Fruit fly (Drosophila melanogaster) whole organism, prepupa: ENCODE data around the gene CG46309.

Source experiments
- Blimp-1 ChIP-seq: fragments of 200-800 bp; sonication (Bioruptor generic); optimal IDR thresholded peaks from 3 replicates; lab custom pipeline; 2017; ENCODE audit warnings: missing biosample characterization, missing genetic modification characterization, mild to moderate bottlenecking, moderate library complexity, missing genetic modification reagents
- CG10631 ChIP-seq: fragments of 200-800 bp; sonication (Bioruptor generic); optimal IDR thresholded peaks from 2 replicates; lab custom pipeline; 2016; ENCODE audit warnings: missing biosample characterization, missing genetic modification characterization
- CG10669 ChIP-seq: fragments of 200-800 bp; sonication (Bioruptor generic); optimal IDR thresholded peaks from 3 replicates; lab custom pipeline; 2018; ENCODE audit warnings: missing biosample characterization, mild to moderate bottlenecking, missing genetic modification characterization, moderate library complexity
- CG11294 ChIP-seq: fragments of 200-800 bp; sonication (Bioruptor generic); IDR thresholded peaks from 2 replicates; pipeline ENCODE4 v1.3.6; 2022; ENCODE audit warnings: missing biosample characterization, missing genetic modification characterization
- CG11762 ChIP-seq: fragments of 200-800 bp; sonication (Bioruptor generic); optimal IDR thresholded peaks from 3 replicates; lab custom pipeline; 2016; ENCODE audit warnings: missing biosample characterization, missing genetic modification characterization; ENCODE audit not compliant: insufficient read depth
- CG11902 ChIP-seq: fragments of 200-800 bp; sonication (Bioruptor generic); optimal IDR thresholded peaks from 3 replicates; lab custom pipeline; 2016; ENCODE audit warnings: missing biosample characterization, missing genetic modification characterization
- CG15336 ChIP-seq: fragments of 200-800 bp; sonication (Bioruptor generic); IDR thresholded peaks from 2 replicates; pipeline ENCODE4 v1.3.6; 2022; ENCODE audit warnings: missing biosample characterization, missing genetic modification characterization
- CG1621 ChIP-seq: fragments of 200-800 bp; sonication (Bioruptor generic); optimal IDR thresholded peaks from 3 replicates; lab custom pipeline; 2018; ENCODE audit warnings: missing biosample characterization, mild to moderate bottlenecking, missing genetic modification characterization
- CG16779 ChIP-seq: fragments of 200-800 bp; sonication (Bioruptor generic); optimal IDR thresholded peaks from 3 replicates; lab custom pipeline; 2017; ENCODE audit warnings: missing biosample characterization, mild to moderate bottlenecking, missing genetic modification characterization
- CG3032 ChIP-seq: fragments of 200-800 bp; optimal IDR thresholded peaks from 2 replicates; lab custom pipeline; 2019; ENCODE audit warnings: missing biosample characterization, mild to moderate bottlenecking, missing genetic modification characterization, moderate library complexity
- CG31627 ChIP-seq: fragments of 200-800 bp; sonication (Bioruptor generic); optimal IDR thresholded peaks from 3 replicates; lab custom pipeline; 2016; ENCODE audit warnings: missing biosample characterization, missing genetic modification characterization
- CG32006 ChIP-seq: fragments of 200-800 bp; sonication (Bioruptor generic); optimal IDR thresholded peaks from 3 replicates; lab custom pipeline; 2017; ENCODE audit warnings: missing biosample characterization, mild to moderate bottlenecking, missing genetic modification characterization
- CG3919 ChIP-seq: fragments of 200-800 bp; sonication (Bioruptor generic); optimal IDR thresholded peaks from 3 replicates; lab custom pipeline; 2016; ENCODE audit warnings: missing biosample characterization, missing genetic modification characterization
- CG4318 ChIP-seq: fragments of 200-800 bp; sonication (Bioruptor generic); optimal IDR thresholded peaks from 3 replicates; lab custom pipeline; 2017; ENCODE audit warnings: missing biosample characterization, mild to moderate bottlenecking, missing genetic modification characterization
- CG6163 ChIP-seq: fragments of 200-800 bp; sonication (Bioruptor generic); IDR thresholded peaks from 3 replicates; pipeline ENCODE4 v1.3.6; 2022; ENCODE audit warnings: missing biosample characterization, missing genetic modification characterization
- CG6276 ChIP-seq: fragments of 200-800 bp; sonication (Bioruptor generic); optimal IDR thresholded peaks from 2 replicates; lab custom pipeline; 2017; ENCODE audit warnings: missing biosample characterization, mild to moderate bottlenecking, missing genetic modification characterization
- CG6792 ChIP-seq: fragments of 200-800 bp; sonication (Bioruptor generic); optimal IDR thresholded peaks from 3 replicates; lab custom pipeline; 2016; ENCODE audit warnings: missing biosample characterization, missing genetic modification characterization
- CG6808 ChIP-seq: fragments of 200-800 bp; sonication (Bioruptor generic); optimal IDR thresholded peaks from 3 replicates; lab custom pipeline; 2017; ENCODE audit warnings: missing biosample characterization, missing genetic modification characterization, mild to moderate bottlenecking, moderate library complexity, missing genetic modification reagents
- CG6854 ChIP-seq: fragments of 200-800 bp; sonication (Bioruptor generic); optimal IDR thresholded peaks from 2 replicates; lab custom pipeline; 2017; ENCODE audit warnings: missing biosample characterization, mild to moderate bottlenecking, missing genetic modification characterization
- CG8319 ChIP-seq: fragments of 200-800 bp; sonication (Bioruptor generic); optimal IDR thresholded peaks from 3 replicates; lab custom pipeline; 2016; ENCODE audit warnings: missing biosample characterization, missing genetic modification characterization
- CG9139 ChIP-seq: fragments of 200-800 bp; sonication (Bioruptor generic); optimal IDR thresholded peaks from 3 replicates; lab custom pipeline; 2017; ENCODE audit warnings: missing biosample characterization, mild to moderate bottlenecking, missing genetic modification characterization
- Eip75B ChIP-seq: fragments of 200-800 bp; sonication (Bioruptor generic); optimal IDR thresholded peaks from 3 replicates; lab custom pipeline; 2016; ENCODE audit warnings: missing biosample characterization, missing genetic modification characterization
- Eip78C ChIP-seq: fragments of 200-800 bp; sonication (Bioruptor generic); peaks from one replicate; lab custom pipeline; 2016; ENCODE audit warnings: missing biosample characterization, missing genetic modification characterization
- Eip93F ChIP-seq: fragments of 200-800 bp; sonication (Bioruptor generic); optimal IDR thresholded peaks from 2 replicates; lab custom pipeline; 2016; ENCODE audit warnings: missing biosample characterization, mild to moderate bottlenecking, missing genetic modification characterization
- Ets96B ChIP-seq: fragments of 200-800 bp; optimal IDR thresholded peaks from 2 replicates; lab custom pipeline; 2019; ENCODE audit warnings: missing biosample characterization, mild to moderate bottlenecking, missing genetic modification characterization, moderate library complexity
- Gug ChIP-seq: fragments of 200-800 bp; sonication (Bioruptor generic); IDR thresholded peaks from 2 replicates; pipeline ENCODE4 v1.3.6; 2022; ENCODE audit warnings: missing biosample characterization, missing genetic modification characterization
- Hr39 ChIP-seq: fragments of 200-800 bp; sonication (Bioruptor generic); optimal IDR thresholded peaks from 2 replicates; lab custom pipeline; 2016; ENCODE audit warnings: missing biosample characterization, missing genetic modification characterization
- Lpt ChIP-seq: fragments of 200-800 bp; sonication (Bioruptor generic); optimal IDR thresholded peaks from 3 replicates; lab custom pipeline; 2016; ENCODE audit warnings: missing biosample characterization, missing genetic modification characterization
- Met ChIP-seq: fragments of 200-800 bp; sonication (Bioruptor generic); optimal IDR thresholded peaks from 3 replicates; lab custom pipeline; 2016; ENCODE audit warnings: missing biosample characterization, missing genetic modification characterization
- OdsH ChIP-seq: fragments of 200-800 bp; sonication (Bioruptor generic); optimal IDR thresholded peaks from 3 replicates; lab custom pipeline; 2016; ENCODE audit warnings: missing biosample characterization, missing genetic modification characterization
- Smox ChIP-seq: fragments of 200-800 bp; sonication (Bioruptor generic); optimal IDR thresholded peaks from 3 replicates; lab custom pipeline; 2016; ENCODE audit warnings: missing biosample characterization, missing genetic modification characterization
- Sox102F ChIP-seq: fragments of 200-800 bp; sonication (Bioruptor generic); optimal IDR thresholded peaks from 2 replicates; lab custom pipeline; 2016; ENCODE audit warnings: missing biosample characterization, mild to moderate bottlenecking, missing genetic modification characterization
- Sox14 ChIP-seq: fragments of 200-800 bp; sonication (Bioruptor generic); optimal IDR thresholded peaks from 3 replicates; lab custom pipeline; 2016; ENCODE audit warnings: missing biosample characterization, missing genetic modification characterization
- achi ChIP-seq: fragments of 200-800 bp; sonication (Bioruptor generic); optimal IDR thresholded peaks from 3 replicates; lab custom pipeline; 2016; ENCODE audit warnings: missing biosample characterization, missing genetic modification characterization
- acj6 ChIP-seq: fragments of 200-800 bp; sonication (Bioruptor generic); optimal IDR thresholded peaks from 3 replicates; lab custom pipeline; 2016; ENCODE audit warnings: missing biosample characterization, missing genetic modification characterization
- dac ChIP-seq: fragments of 200-800 bp; sonication (Bioruptor generic); optimal IDR thresholded peaks from 2 replicates; lab custom pipeline; 2017; ENCODE audit warnings: missing biosample characterization, mild to moderate bottlenecking, missing genetic modification characterization
- dsx ChIP-seq: fragments of 200-800 bp; optimal IDR thresholded peaks from 3 replicates; lab custom pipeline; 2019; ENCODE audit warnings: missing biosample characterization, mild to moderate bottlenecking, missing genetic modification characterization, moderate library complexity; ENCODE audit not compliant: poor library complexity, severe bottlenecking
- eg ChIP-seq: fragments of 200-800 bp; sonication (Bioruptor generic); IDR thresholded peaks from 3 replicates; pipeline ENCODE4 v1.3.6; 2022; ENCODE audit warnings: missing biosample characterization, missing genetic modification characterization
- esn ChIP-seq: fragments of 200-800 bp; sonication (Bioruptor generic); optimal IDR thresholded peaks from 2 replicates; lab custom pipeline; 2016; ENCODE audit warnings: missing biosample characterization, mild to moderate bottlenecking, missing genetic modification characterization, moderate library complexity
- fd59A ChIP-seq: fragments of 200-800 bp; sonication (Bioruptor generic); optimal IDR thresholded peaks from 2 replicates; lab custom pipeline; 2017; ENCODE audit warnings: missing biosample characterization, mild to moderate bottlenecking, missing genetic modification characterization, missing genetic modification reagents
- fd85E ChIP-seq: fragments of 200-800 bp; sonication (Bioruptor generic); optimal IDR thresholded peaks from 3 replicates; lab custom pipeline; 2016; ENCODE audit warnings: missing biosample characterization, missing genetic modification characterization
- fkh ChIP-seq: fragments of 200-800 bp; sonication (Bioruptor generic); optimal IDR thresholded peaks from 3 replicates; lab custom pipeline; 2017; ENCODE audit warnings: missing biosample characterization, mild to moderate bottlenecking, missing genetic modification characterization, moderate library complexity
- lz ChIP-seq: fragments of 200-800 bp; sonication (Bioruptor generic); optimal IDR thresholded peaks from 3 replicates; lab custom pipeline; 2016; ENCODE audit warnings: missing biosample characterization, missing genetic modification characterization
- pdm3 ChIP-seq: fragments of 200-800 bp; sonication (Bioruptor generic); optimal IDR thresholded peaks from 3 replicates; lab custom pipeline; 2016; ENCODE audit warnings: missing biosample characterization, missing genetic modification characterization
- salr ChIP-seq, 2 experiments: fragments of 200-800 bp; sonication (Bioruptor generic); optimal IDR thresholded peaks; 3 replicates each; lab custom pipeline; 2016 to 2018; ENCODE audit warnings: missing biosample characterization in 2 of 2, missing genetic modification characterization in 2 of 2, mild to moderate bottlenecking in 1 of 2
- spab ChIP-seq: fragments of 200-800 bp; sonication (Bioruptor generic); optimal IDR thresholded peaks from 2 replicates; lab custom pipeline; 2017; ENCODE audit warnings: missing biosample characterization, mild to moderate bottlenecking, missing genetic modification characterization, missing genetic modification reagents
- ss ChIP-seq, 2 experiments: fragments of 200-800 bp; sonication (Bioruptor generic); optimal IDR thresholded peaks; 2 replicates in 1 of 2; 3 replicates in 1 of 2; lab custom pipeline; 2017 to 2018; ENCODE audit warnings: mild to moderate bottlenecking in 2 of 2, missing biosample characterization in 2 of 2, missing genetic modification characterization in 2 of 2, moderate library complexity in 1 of 2

The CG46309 gene

DNA sequence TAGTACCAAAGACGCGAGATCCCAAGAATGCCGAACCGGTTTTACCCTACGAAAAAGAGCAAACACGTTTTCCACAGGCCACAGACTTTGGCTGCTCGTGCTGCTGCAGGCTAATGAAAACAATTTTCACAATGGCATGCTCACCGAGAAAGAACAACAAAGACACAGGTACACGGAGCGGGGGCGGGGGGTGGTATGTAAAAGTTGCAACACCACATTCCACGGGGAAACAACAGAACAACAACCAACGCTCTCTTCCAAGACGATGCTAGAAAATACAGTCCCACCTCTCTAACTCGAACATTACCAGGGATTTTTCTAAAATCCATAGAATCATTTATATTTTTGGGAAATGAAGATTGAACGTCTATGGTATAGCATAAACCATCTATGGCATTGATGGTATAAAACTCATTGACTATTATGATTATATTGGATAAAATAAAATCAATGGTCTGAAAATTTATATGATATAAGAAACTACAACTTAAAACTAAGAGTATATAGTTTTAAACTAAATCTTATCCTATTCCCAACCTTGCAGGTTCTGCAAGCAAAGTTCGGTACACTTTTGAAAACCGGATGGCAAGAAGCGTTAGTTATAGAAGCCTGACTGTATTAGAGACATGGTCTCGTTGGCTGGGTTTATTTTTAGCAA, 30.0 kb upstream of the CG46309 start (continued):
- TF ChIP-seq salr (GFP tag; optimal IDR thresholded peaks at IDR 0.05; lab: Kevin White, UChicago) (peak in 1 of 2 experiments; percentile 46), CG3032 (peak; percentile 50), acj6 (peak; percentile 50), dac (GFP tag; lab: Kevin White, UChicago) (no peak), CG15336 (peak; percentile 40; the same call in 1 of the 2 replicates), CG16779 (tag; lab: Kevin White, UChicago) (no peak)

DNA sequence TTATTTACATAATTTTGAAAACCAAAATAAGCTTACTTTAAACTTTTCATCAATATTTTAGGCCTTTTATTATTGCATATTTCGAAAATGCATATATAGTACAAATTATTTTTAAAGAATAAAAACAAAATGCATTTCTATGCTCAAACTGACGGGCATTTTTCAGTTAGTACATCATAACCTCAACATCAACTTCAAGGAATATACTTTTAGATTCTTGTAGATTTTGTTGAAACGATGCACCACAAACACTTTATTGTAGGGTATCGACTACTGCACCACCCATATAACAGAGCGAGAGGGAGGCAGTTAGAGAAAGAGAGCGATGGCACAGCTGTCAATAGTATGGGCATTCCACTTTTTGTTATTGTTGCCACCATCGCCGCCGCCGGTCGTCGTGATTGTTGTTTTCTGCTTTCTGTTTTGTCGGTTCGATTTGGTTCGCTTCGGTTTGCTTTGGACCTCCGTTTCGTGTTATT, 28.2 kb upstream of the CG46309 start:
- peak; percentile 91 for TF ChIP-seq acj6
- TF ChIP-seq CG1621 (tag; lab: Kevin White, UChicago): peak; percentile 76
- peak; percentile 99 for TF ChIP-seq CG32006 (GFP tag; lab: Kevin White, UChicago)
- peak; percentile 81 for TF ChIP-seq Met (GFP tag; lab: Kevin White, UChicago)
- TF ChIP-seq salr (GFP tag; optimal IDR thresholded peaks at IDR 0.05; lab: Kevin White, UChicago): peak; percentile 72 to 98
- peak; percentile 79 for TF ChIP-seq spab (GFP tag; lab: Kevin White, UChicago)
- TF ChIP-seq fd59A (GFP tag; lab: Kevin White, UChicago): peak; percentile 89
- TF ChIP-seq esn (GFP tag; lab: Kevin White, UChicago): peak; percentile 75
- TF ChIP-seq CG4318 (GFP tag; lab: Kevin White, UChicago): peak; percentile 96
- peak; percentile 7 for TF ChIP-seq Blimp-1 (GFP tag; lab: Kevin White, UChicago)
- TF ChIP-seq CG11762: peak; percentile 84
- peak; percentile 86 for TF ChIP-seq CG3032
- TF ChIP-seq pdm3: peak; percentile 93
- peak; percentile 63 for TF ChIP-seq Sox102F
- peak; percentile 73 for TF ChIP-seq Smox (GFP tag; lab: Kevin White, UChicago)
- peak; percentile 89 for TF ChIP-seq CG3919 (GFP tag; lab: Kevin White, UChicago)
- peak; percentile 83 for TF ChIP-seq CG10669 (GFP tag; lab: Kevin White, UChicago)
- TF ChIP-seq CG6792 (GFP tag; lab: Kevin White, UChicago): peak; percentile 76
- TF ChIP-seq OdsH: peak; percentile 93
- TF ChIP-seq ss (GFP tag; optimal IDR thresholded peaks at IDR 0.05; lab: Kevin White, UChicago): peak; percentile 71 to 74
- peak; percentile 93 for TF ChIP-seq achi (GFP tag; lab: Kevin White, UChicago)
- peak; percentile 81 for TF ChIP-seq dsx
- TF ChIP-seq CG11294 (GFP tag; lab: Robert Waterston, UW): peak; percentile 77
- TF ChIP-seq Hr39: peak; percentile 71
- TF ChIP-seq fd85E: no peak
- peak; percentile 82 for TF ChIP-seq eg (GFP tag; lab: Robert Waterston, UW)
- TF ChIP-seq CG6276 (GFP tag; lab: Kevin White, UChicago): peak; percentile 92
- peak; percentile 91 for TF ChIP-seq Sox14 (GFP tag; lab: Kevin White, UChicago)
- peak; percentile 94 for TF ChIP-seq CG15336
- TF ChIP-seq lz (GFP tag; lab: Kevin White, UChicago): peak; percentile 79
- peak; percentile 90 for TF ChIP-seq Ets96B (tag; lab: Kevin White, UChicago)
- TF ChIP-seq CG9139 (GFP tag; lab: Kevin White, UChicago): peak; percentile 41
- TF ChIP-seq Lpt (GFP tag; lab: Kevin White, UChicago): peak; percentile 94
- TF ChIP-seq dac (GFP tag; lab: Kevin White, UChicago): peak; percentile 93
- TF ChIP-seq Gug (GFP tag; lab: Robert Waterston, UW): peak; percentile 84
- peak; percentile 35 for TF ChIP-seq CG6854 (GFP tag; lab: Kevin White, UChicago)
- peak; percentile 60 for TF ChIP-seq CG8319 (GFP tag; lab: Kevin White, UChicago)
- TF ChIP-seq Eip75B (GFP tag; lab: Kevin White, UChicago): peak; percentile 89
- peak; percentile 95 for TF ChIP-seq CG10631 (GFP tag; lab: Kevin White, UChicago)
- peak; percentile 52 for TF ChIP-seq CG31627
- TF ChIP-seq Eip93F: no peak
- TF ChIP-seq CG11902 (GFP tag; lab: Kevin White, UChicago): peak; percentile 55
- peak; percentile 80 for TF ChIP-seq CG16779 (tag; lab: Kevin White, UChicago)
- peak; percentile 97 for TF ChIP-seq Eip78C (GFP tag; lab: Kevin White, UChicago)
- peak; percentile 63 for TF ChIP-seq fkh (GFP tag; lab: Kevin White, UChicago)
- peak; percentile 83 for TF ChIP-seq CG6808 (GFP tag; lab: Kevin White, UChicago)
- peak; percentile 72 for TF ChIP-seq CG6163 (GFP tag; lab: Robert Waterston, UW)
